Fruit fly (Drosophila melanogaster) whole organism, wandering third instar larva: ENCODE measurements around the gene CG42692.

Experiments
- CG32264 ChIP-seq: fragments of 200-800 bp; sonication (Bioruptor generic); optimal IDR thresholded peaks from 2 replicates; lab custom pipeline; 2016; ENCODE audit warnings: missing biosample characterization, missing genetic modification characterization
- sv ChIP-seq: fragments of 200-800 bp; sonication (Bioruptor generic); optimal IDR thresholded peaks from 3 replicates; lab custom pipeline; 2016; ENCODE audit warnings: missing biosample characterization, missing genetic modification characterization

- no peak for TF ChIP-seq sv
- no peak for TF ChIP-seq CG32264 (GFP tag; lab: Kevin White, UChicago)
Observed at dm6 chr2L:14010410-14010809, 2.5 kb downstream of the CG42692 start.
